Worm (Caenorhabditis elegans): ENCODE data around the gene ZC190.4.

ZC190.4 gene

ce11 chrV:8658577-8659362, 7.1 kb upstream of the ZC190.4 start (continued):
- TF ChIP-seq ztf-1 (GFP tag; conservative IDR thresholded peaks at IDR 0.05) (no peak), dmd-4 (tag; optimal IDR thresholded peaks at IDR 0.05) (no peak), zag-1 (tag; optimal IDR thresholded peaks at IDR 0.05) (no peak), skn-1 (tag; optimal IDR thresholded peaks at IDR 0.05) (no peak), elt-3 (tag; optimal IDR thresholded peaks at IDR 0.05) (no peak), lin-39 (tag; optimal IDR thresholded peaks at IDR 0.05) (no peak), lin-11 (tag; optimal IDR thresholded peaks at IDR 0.05) (no peak), ztf-4 (tag; optimal IDR thresholded peaks at IDR 0.05) (no peak), alr-1 (tag; optimal IDR thresholded peaks at IDR 0.05) (no peak), ZK546.5 (tag; optimal IDR thresholded peaks at IDR 0.05) (no peak)

- TF ChIP-seq elt-1 (tag; optimal IDR thresholded peaks at IDR 0.05) = peak; percentile 75
- no peak for TF ChIP-seq R02D3.7 (tag; optimal IDR thresholded peaks at IDR 0.05)
- no peak for TF ChIP-seq mab-5 (tag; optimal IDR thresholded peaks at IDR 0.05)
- TF ChIP-seq nhr-21 (tag; optimal IDR thresholded peaks at IDR 0.05) = peak; percentile 38
- peak; percentile 94 for TF ChIP-seq ceh-16 (tag; optimal IDR thresholded peaks at IDR 0.05)
- no peak for TF ChIP-seq nhr-11 (tag; optimal IDR thresholded peaks at IDR 0.05)
- TF ChIP-seq nhr-25 (tag; optimal IDR thresholded peaks at IDR 0.05) = peak; percentile 27
- TF ChIP-seq Y55F3AM.14 (GFP tag; optimal IDR thresholded peaks at IDR 0.05) = no peak
- no peak for TF ChIP-seq ama-1 (optimal IDR thresholded peaks at IDR 0.05)
- peak; percentile 68 for TF ChIP-seq sma-9 (GFP tag; optimal IDR thresholded peaks at IDR 0.05)
- TF ChIP-seq sma-9 (tag; optimal IDR thresholded peaks at IDR 0.05) = no peak
- TF ChIP-seq ztf-1 (GFP tag; conservative IDR thresholded peaks at IDR 0.05) = no peak
These were observed 5.4 kb upstream of the ZC190.4 start for ce11 chrV:8660475-8660874.

- no peak for TF ChIP-seq egl-27 (tag; optimal IDR thresholded peaks at IDR 0.05)
- TF ChIP-seq mdl-1 (tag; optimal IDR thresholded peaks at IDR 0.05) = no peak
- peak; percentile 82 for TF ChIP-seq ceh-16 (tag; optimal IDR thresholded peaks at IDR 0.05)
- no peak for TF ChIP-seq ama-1 (optimal IDR thresholded peaks at IDR 0.05)
- no peak for TF ChIP-seq C34F6.9 (tag; optimal IDR thresholded peaks at IDR 0.05)
- no peak for TF ChIP-seq nhr-129 (tag; optimal IDR thresholded peaks at IDR 0.05)
- TF ChIP-seq fos-1 (tag; optimal IDR thresholded peaks at IDR 0.05) = peak; percentile 53
- TF ChIP-seq lsy-2 (tag; optimal IDR thresholded peaks at IDR 0.05) = no peak
- peak; percentile 79 for TF ChIP-seq nhr-21 (tag; optimal IDR thresholded peaks at IDR 0.05)
- TF ChIP-seq Y55F3AM.14 (GFP tag; optimal IDR thresholded peaks at IDR 0.05) = no peak
- no peak for TF ChIP-seq ztf-4 (tag; optimal IDR thresholded peaks at IDR 0.05)
- no peak for TF ChIP-seq nhr-10 (tag; optimal IDR thresholded peaks at IDR 0.05)
- TF ChIP-seq nhr-77 (tag; optimal IDR thresholded peaks at IDR 0.05) = no peak
- TF ChIP-seq nhr-6 (tag; optimal IDR thresholded peaks at IDR 0.05) = no peak
- peak; percentile 11 for TF ChIP-seq F13H6.1 (tag; optimal IDR thresholded peaks at IDR 0.05)
- peak; percentile 43 for TF ChIP-seq sma-9 (GFP tag; optimal IDR thresholded peaks at IDR 0.05)
- no peak for TF ChIP-seq sma-9 (tag; optimal IDR thresholded peaks at IDR 0.05)
- no peak for TF ChIP-seq nhr-11 (tag; optimal IDR thresholded peaks at IDR 0.05)
- no peak for TF ChIP-seq elt-3 (tag; optimal IDR thresholded peaks at IDR 0.05)
- no peak for TF ChIP-seq sma-3 (GFP tag; optimal IDR thresholded peaks at IDR 0.05)
- peak; percentile 18 for TF ChIP-seq crh-2 (tag; optimal IDR thresholded peaks at IDR 0.05)
- TF ChIP-seq blmp-1 (tag; optimal IDR thresholded peaks at IDR 0.05; ENCODE audit: insufficient read depth) = peak; percentile 45
- TF ChIP-seq nhr-23 (tag; optimal IDR thresholded peaks at IDR 0.05) = peak; percentile 68
- TF ChIP-seq lin-13 (GFP tag; optimal IDR thresholded peaks at IDR 0.05) = no peak
- TF ChIP-seq nhr-25 (tag; optimal IDR thresholded peaks at IDR 0.05) = peak; percentile 72
- TF ChIP-seq nhr-237 (tag; optimal IDR thresholded peaks at IDR 0.05) = no peak
These were observed 4.5 kb upstream of the ZC190.4 start for ce11 chrV:8661241-8661954.
